Worm (Caenorhabditis elegans) whole organism, L4 larva: ENCODE results near the gene rsp-4.

Experiments
- Y48G9A.11 ChIP-seq: fragments of 200-800 bp; sonication (Bioruptor generic); IDR thresholded peaks from 2 replicates; pipeline ENCODE4 v1.3.6; 2022; ENCODE audit warnings: missing genetic modification reagents, missing genetic modification characterization, missing compliant biosample characterization
- ama-1 ChIP-seq: fragments of 150-350 bp; optimal IDR thresholded peaks from 2 replicates; lab custom pipeline; 2014; ENCODE audit warnings: inconsistent platforms, mixed read lengths
- lin-13 ChIP-seq: fragments of 150-350 bp; optimal IDR thresholded peaks from 2 replicates; lab custom pipeline; 2014; ENCODE audit warnings: missing biosample characterization, missing genetic modification reagents, missing genetic modification characterization
- mdl-1 ChIP-seq, 2 experiments: fragments of 150-350 bp in 1 of 2; sonication (generic microtip) in 1 of 2; optimal IDR thresholded peaks; 2 replicates each; lab custom pipeline; 2014 to 2017; ENCODE audit warnings: missing biosample characterization in 2 of 2, missing genetic modification characterization in 2 of 2
- mes-2 ChIP-seq: sonication (generic microtip); optimal IDR thresholded peaks from 2 replicates; lab custom pipeline; 2016; ENCODE audit warnings: missing genotype, mild to moderate bottlenecking, missing genetic modification characterization, missing compliant biosample characterization; ENCODE audit not compliant: poor library complexity, severe bottlenecking
- nhr-76 ChIP-seq: fragments of 150-350 bp; optimal IDR thresholded peaks from 2 replicates; lab custom pipeline; 2014; ENCODE audit warnings: missing biosample characterization, missing genetic modification characterization
- spr-1 ChIP-seq: sonication (generic microtip); optimal IDR thresholded peaks from 2 replicates; lab custom pipeline; 2016; ENCODE audit warnings: mild to moderate bottlenecking, missing genetic modification characterization, missing compliant biosample characterization
- spr-3 ChIP-seq: fragments of 200-800 bp; sonication (Bioruptor generic); optimal IDR thresholded peaks from 2 replicates; lab custom pipeline; 2018; ENCODE audit warnings: mild to moderate bottlenecking, missing genetic modification characterization, missing compliant biosample characterization
- ztf-11 ChIP-seq: fragments of 150-350 bp; optimal IDR thresholded peaks from 2 replicates; lab custom pipeline; 2014; ENCODE audit warnings: missing biosample characterization, missing genetic modification characterization

DNA sequence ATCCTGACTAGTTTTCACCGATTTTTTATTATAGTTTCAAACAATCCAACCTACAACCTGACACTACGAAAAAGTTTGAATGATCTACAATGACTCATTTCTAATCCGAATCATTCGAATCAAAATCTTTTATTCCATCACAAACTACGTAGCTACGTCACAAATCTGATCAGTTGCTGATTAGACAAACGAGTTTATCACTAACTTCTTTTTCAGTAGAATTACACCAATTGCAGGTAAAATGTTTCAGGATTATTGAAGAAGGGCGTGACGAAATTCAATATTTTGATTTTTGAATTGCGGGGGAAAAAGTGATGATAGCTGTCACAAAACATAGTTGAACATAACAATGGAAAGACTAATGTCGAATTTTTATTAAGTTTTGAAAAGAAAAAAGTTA, 47.1 kb downstream of the rsp-4 start:
- TF ChIP-seq mdl-1 (tag; optimal IDR thresholded peaks at IDR 0.05; lab: Kevin White, UChicago): no peak
- no peak for TF ChIP-seq ztf-11 (tag; lab: Kevin White, UChicago)
- TF ChIP-seq Y48G9A.11 (GFP tag; lab: Robert Waterston, UW): no peak
- no peak for TF ChIP-seq nhr-76 (tag; lab: Kevin White, UChicago)
- TF ChIP-seq spr-1 (tag; lab: Kevin White, UChicago): no peak
- no peak for TF ChIP-seq ama-1 (lab: Kevin White, UChicago)
- no peak for TF ChIP-seq spr-3 (GFP tag; lab: Kevin White, UChicago)
- no peak for TF ChIP-seq lin-13 (GFP tag; lab: Kevin White, UChicago)
- no peak for TF ChIP-seq mes-2 (tag; lab: Kevin White, UChicago)
